Worm (Caenorhabditis elegans): ENCODE measurements around the gene D2085.7.

D2085.7 gene

ce11 chrII:8626598-8626997, 14.6 kb upstream of the D2085.7 start:
- TF ChIP-seq hlh-1 (tag; optimal IDR thresholded peaks at IDR 0.05): no peak
- TF ChIP-seq tbx-8 (GFP tag; optimal IDR thresholded peaks at IDR 0.05): no peak
- TF ChIP-seq mls-2 (tag; optimal IDR thresholded peaks at IDR 0.05): no peak
- TF ChIP-seq ceh-83 (GFP tag; optimal IDR thresholded peaks at IDR 0.05): no peak
- TF ChIP-seq lsy-2 (tag; optimal IDR thresholded peaks at IDR 0.05): no peak
- TF ChIP-seq blmp-1 (tag; optimal IDR thresholded peaks at IDR 0.05): no peak
- no peak for TF ChIP-seq pha-4 (tag; optimal IDR thresholded peaks at IDR 0.05)
- TF ChIP-seq elt-1 (tag; optimal IDR thresholded peaks at IDR 0.05; ENCODE audit: borderline replicate concordance, insufficient read depth): no peak

DNA sequence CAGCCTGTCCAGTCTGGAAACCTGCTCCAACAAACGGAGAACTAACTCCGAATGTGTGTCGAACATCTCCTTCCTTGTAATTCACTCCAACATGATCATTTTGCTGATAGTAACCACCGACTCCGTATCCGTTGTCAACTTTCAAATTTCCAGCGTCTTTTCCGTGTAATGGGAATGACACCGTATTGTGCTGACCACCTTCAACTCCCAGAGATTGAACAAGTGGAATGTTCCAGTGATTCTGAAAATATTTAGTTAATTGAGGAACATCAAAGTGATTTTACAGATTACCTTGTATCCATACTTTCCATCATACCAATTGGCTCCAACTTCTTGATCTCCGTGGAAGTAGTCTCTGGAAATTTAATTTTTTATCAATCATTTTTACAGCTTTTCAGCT, 13.3 kb upstream of the D2085.7 start:
- TF ChIP-seq blmp-1 (tag; optimal IDR thresholded peaks at IDR 0.05): no peak
- no peak for TF ChIP-seq ztf-11 (tag; optimal IDR thresholded peaks at IDR 0.05)
- no peak for TF ChIP-seq snpc-4 (tag; optimal IDR thresholded peaks at IDR 0.05)
- TF ChIP-seq nhr-28 (tag; optimal IDR thresholded peaks at IDR 0.05): no peak
- TF ChIP-seq tbx-8 (GFP tag; optimal IDR thresholded peaks at IDR 0.05): no peak
- no peak for TF ChIP-seq unc-39 (tag; optimal IDR thresholded peaks at IDR 0.05)
- TF ChIP-seq sptf-1 (tag; optimal IDR thresholded peaks at IDR 0.05): no peak
- TF ChIP-seq ceh-83 (GFP tag; optimal IDR thresholded peaks at IDR 0.05): no peak
- no peak for TF ChIP-seq nhr-76 (tag; optimal IDR thresholded peaks at IDR 0.05)
- TF ChIP-seq flh-1 (GFP tag; optimal IDR thresholded peaks at IDR 0.05): no peak
- no peak for TF ChIP-seq M03D4.4 (tag; optimal IDR thresholded peaks at IDR 0.05)
- no peak for TF ChIP-seq ham-2 (GFP tag; optimal IDR thresholded peaks at IDR 0.05)

DNA sequence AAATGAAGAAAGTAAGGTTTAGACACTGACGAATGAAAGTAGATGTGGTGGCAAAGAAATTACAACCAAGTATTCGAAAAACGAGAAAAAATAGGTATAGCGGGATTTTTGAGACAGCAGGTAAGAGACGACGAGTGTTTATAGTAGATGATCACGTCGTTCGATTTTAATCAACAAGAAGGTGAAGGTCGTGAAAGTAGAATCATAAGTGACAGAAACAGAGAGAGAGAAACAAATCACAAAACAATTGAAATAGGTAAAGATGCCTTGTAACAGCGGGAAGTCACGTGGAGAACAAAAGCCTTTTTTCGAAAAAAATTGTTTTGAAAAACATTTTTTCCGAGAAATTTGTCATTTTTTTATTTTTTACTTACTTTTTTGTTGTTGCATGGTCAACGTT, 11.1 kb upstream of the D2085.7 start, which contains the start of gene T22C8.6:
TSS of gene T22C8.6 (minus strand) at position 194 of the 400 bp plus-strand sequence.
- TF ChIP-seq zip-8 (tag; optimal IDR thresholded peaks at IDR 0.05): no peak
- TF ChIP-seq drap-1 (GFP tag; optimal IDR thresholded peaks at IDR 0.05): no peak
- no peak for TF ChIP-seq cnd-1 (tag; optimal IDR thresholded peaks at IDR 0.05)
- no peak for TF ChIP-seq elt-1 (tag; optimal IDR thresholded peaks at IDR 0.05; ENCODE audit: borderline replicate concordance, insufficient read depth)
- TF ChIP-seq nhr-237 (tag; optimal IDR thresholded peaks at IDR 0.05): no peak
- no peak for TF ChIP-seq nhr-2 (tag; optimal IDR thresholded peaks at IDR 0.05)
- no peak for TF ChIP-seq pha-4 (tag; optimal IDR thresholded peaks at IDR 0.05)
- TF ChIP-seq lsy-2 (tag; optimal IDR thresholded peaks at IDR 0.05): no peak
- TF ChIP-seq unc-62 (GFP tag; optimal IDR thresholded peaks at IDR 0.05): no peak
- TF ChIP-seq lin-32 (GFP tag; optimal IDR thresholded peaks at IDR 0.05): no peak
- no peak for TF ChIP-seq M03D4.4 (tag; optimal IDR thresholded peaks at IDR 0.05)
- TF ChIP-seq bed-3 (GFP tag; optimal IDR thresholded peaks at IDR 0.05): no peak
- no peak for TF ChIP-seq nhr-76 (tag; optimal IDR thresholded peaks at IDR 0.05)
- no peak for TF ChIP-seq sptf-1 (tag; optimal IDR thresholded peaks at IDR 0.05)
- no peak for TF ChIP-seq flh-1 (GFP tag; optimal IDR thresholded peaks at IDR 0.05)
- no peak for TF ChIP-seq nhr-28 (tag; optimal IDR thresholded peaks at IDR 0.05)
- no peak for TF ChIP-seq ces-1 (GFP tag; optimal IDR thresholded peaks at IDR 0.05)

ce11 chrII:8631766-8632165, 9.4 kb upstream of the D2085.7 start:
- TF ChIP-seq ceh-43 (GFP tag; optimal IDR thresholded peaks at IDR 0.05) (no peak), blmp-1 (tag; optimal IDR thresholded peaks at IDR 0.05) (no peak), sptf-1 (tag; optimal IDR thresholded peaks at IDR 0.05) (no peak), nhr-237 (tag; optimal IDR thresholded peaks at IDR 0.05) (no peak), unc-39 (tag; optimal IDR thresholded peaks at IDR 0.05) (no peak), elt-3 (tag; optimal IDR thresholded peaks at IDR 0.05) (no peak), drap-1 (GFP tag; optimal IDR thresholded peaks at IDR 0.05) (no peak), nhr-12 (tag; optimal IDR thresholded peaks at IDR 0.05) (no peak), nhr-2 (tag; optimal IDR thresholded peaks at IDR 0.05) (no peak), lin-32 (GFP tag; optimal IDR thresholded peaks at IDR 0.05) (no peak), sem-2 (GFP tag; optimal IDR thresholded peaks at IDR 0.05) (no peak)

DNA sequence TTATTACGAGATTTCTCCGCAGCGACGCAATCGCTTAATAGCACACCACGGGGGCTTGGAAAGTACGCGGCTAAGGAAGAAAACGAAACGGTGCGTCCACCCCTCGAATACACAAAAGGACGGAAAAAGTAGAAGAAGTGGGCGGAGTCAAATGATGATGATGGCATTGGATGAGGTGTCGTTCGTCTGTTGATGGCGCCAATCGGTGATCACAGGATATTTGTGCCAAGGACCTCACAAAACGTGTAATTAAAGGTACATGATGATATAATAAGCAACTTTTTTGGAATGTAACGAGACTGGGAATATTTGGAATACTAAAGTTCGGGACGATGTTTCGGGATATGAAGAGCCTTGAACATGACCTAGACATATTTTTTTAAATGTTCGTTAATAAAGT, 6.8 kb upstream of the D2085.7 start, which contains the start of gene cutl-12:
TSS of gene cutl-12 (minus strand) at position 101 of the 400 bp plus-strand sequence.
- TF ChIP-seq lin-13 (tag; optimal IDR thresholded peaks at IDR 0.05) (no peak), bed-3 (GFP tag; optimal IDR thresholded peaks at IDR 0.05) (no peak), mab-5 (tag; optimal IDR thresholded peaks at IDR 0.05) (no peak), nhr-2 (tag; optimal IDR thresholded peaks at IDR 0.05) (no peak), ceh-83 (GFP tag; optimal IDR thresholded peaks at IDR 0.05) (no peak), ces-1 (GFP tag; optimal IDR thresholded peaks at IDR 0.05) (no peak), nhr-237 (tag; optimal IDR thresholded peaks at IDR 0.05) (no peak), elt-3 (tag; optimal IDR thresholded peaks at IDR 0.05) (no peak), zip-8 (tag; optimal IDR thresholded peaks at IDR 0.05) (no peak), hlh-1 (tag; optimal IDR thresholded peaks at IDR 0.05) (no peak), M03D4.4 (tag; optimal IDR thresholded peaks at IDR 0.05) (no peak), tbx-8 (GFP tag; optimal IDR thresholded peaks at IDR 0.05) (no peak), snpc-4 (tag; optimal IDR thresholded peaks at IDR 0.05) (no peak), sem-2 (GFP tag; optimal IDR thresholded peaks at IDR 0.05) (no peak)
